Worm (Caenorhabditis elegans): Measurements from ENCODE around the gene T14B4.3.

Gene T14B4.3

DNA sequence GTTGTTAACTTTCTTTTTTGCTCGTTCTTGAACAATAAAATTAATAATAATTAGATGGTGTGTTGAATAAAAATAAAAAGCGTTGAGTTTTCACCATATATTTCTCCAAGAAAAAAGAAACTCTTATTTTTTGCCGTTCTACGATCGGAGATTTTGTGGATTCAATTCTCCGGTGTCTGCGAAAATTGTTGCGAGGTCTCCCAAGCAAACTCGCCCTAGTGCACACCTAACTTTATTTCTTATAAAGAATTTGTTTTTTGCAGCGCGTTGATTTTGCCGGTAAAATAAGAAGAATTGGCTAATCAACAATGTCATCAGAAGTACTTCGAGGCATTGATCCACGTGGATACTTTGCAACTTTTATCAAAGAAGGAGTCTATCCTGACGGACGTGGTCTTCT lies 6.7 kb downstream of the T14B4.3 start, which contains the start of gene exos-8 (continued):
- TF ChIP-seq ceh-79 (tag; optimal IDR thresholded peaks at IDR 0.05) (no peak), F57C9.4 (tag; optimal IDR thresholded peaks at IDR 0.05) (no peak), let-607 (tag; optimal IDR thresholded peaks at IDR 0.05) (no peak), mes-4 (tag; optimal IDR thresholded peaks at IDR 0.05) (no peak), nhr-120 (GFP tag; IDR thresholded peaks at IDR 0.05) (no peak), nhr-27 (tag; optimal IDR thresholded peaks at IDR 0.05) (no peak), rpc-1 (optimal IDR thresholded peaks at IDR 0.05) (no peak), rpc-1 (tag; optimal IDR thresholded peaks at IDR 0.05) (no peak), C06A6.2 (GFP tag; conservative IDR thresholded peaks at IDR 0.05) (no peak), xnd-1 (tag; optimal IDR thresholded peaks at IDR 0.05) (no peak), F22D6.2 (tag; optimal IDR thresholded peaks at IDR 0.05) (no peak), madf-8 (GFP tag; conservative IDR thresholded peaks at IDR 0.05) (peak; percentile 36; the same call in 1 of the 2 replicates), atf-7 (tag; optimal IDR thresholded peaks at IDR 0.05) (no peak), C17E4.6 (GFP tag; IDR thresholded peaks at IDR 0.05) (no peak), gei-17 (GFP tag; optimal IDR thresholded peaks at IDR 0.05) (no peak), mel-28 (tag; optimal IDR thresholded peaks at IDR 0.05; ENCODE audit: borderline replicate concordance) (no peak), ekl-4 (GFP tag; IDR thresholded peaks at IDR 0.05) (no peak), nfyb-1 (GFP tag; IDR thresholded peaks at IDR 0.05) (no peak), unc-62 (GFP tag; optimal IDR thresholded peaks at IDR 0.05) (no peak), Y56A3A.18 (GFP tag; IDR thresholded peaks at IDR 0.05) (no peak), B0261.1 (tag; optimal IDR thresholded peaks at IDR 0.05) (no peak), lin-35 (GFP tag; optimal IDR thresholded peaks at IDR 0.05) (no peak), ceh-40 (GFP tag; IDR thresholded peaks at IDR 0.05) (no peak), akir-1 (GFP tag; optimal IDR thresholded peaks at IDR 0.05) (peak; percentile 44), ztf-22 (GFP tag; optimal IDR thresholded peaks at IDR 0.05) (no peak), F10E7.11 (tag; optimal IDR thresholded peaks at IDR 0.05) (no peak), K11D2.4 (GFP tag; IDR thresholded peaks at IDR 0.05) (no peak), egl-18 (GFP tag; IDR thresholded peaks at IDR 0.05) (no peak), F39B2.1 (GFP tag; IDR thresholded peaks at IDR 0.05) (no peak), B0019.2 (GFP tag; conservative IDR thresholded peaks at IDR 0.05) (no peak), tbp1 (GFP tag; optimal IDR thresholded peaks at IDR 0.05) (peak; percentile 55), tbx-9 (tag; optimal IDR thresholded peaks at IDR 0.05; ENCODE audit: borderline replicate concordance) (no peak), athp-1 (tag; optimal IDR thresholded peaks at IDR 0.05) (no peak), cebp-2 (GFP tag; IDR thresholded peaks at IDR 0.05) (no peak), nhr-80 (tag; optimal IDR thresholded peaks at IDR 0.05) (peak; percentile 54), F23B12.7 (tag; optimal IDR thresholded peaks at IDR 0.05; ENCODE audit: insufficient read depth) (peak; percentile 86), hlh-26 (GFP tag; conservative IDR thresholded peaks at IDR 0.05) (no peak), K12H6.12 (tag; optimal IDR thresholded peaks at IDR 0.05) (peak; percentile 32), zfh-2 (GFP tag; conservative IDR thresholded peaks at IDR 0.05) (no peak), fkh-3 (tag; optimal IDR thresholded peaks at IDR 0.05) (no peak), aptf-3 (GFP tag; IDR thresholded peaks at IDR 0.05) (no peak), hmg-20 (GFP tag; IDR thresholded peaks at IDR 0.05) (no peak), F57A8.1 (GFP tag; optimal IDR thresholded peaks at IDR 0.05) (no peak), hsf-1 (GFP tag; IDR thresholded peaks at IDR 0.05) (no peak), T07F8.4 (tag; optimal IDR thresholded peaks at IDR 0.05) (no peak), bed-1 (GFP tag; IDR thresholded peaks at IDR 0.05) (no peak), sptf-2 (GFP tag; optimal IDR thresholded peaks at IDR 0.05) (no peak), hlh-12 (tag; optimal IDR thresholded peaks at IDR 0.05) (no peak), let-526 (GFP tag; IDR thresholded peaks at IDR 0.05) (no peak), ama-1 (optimal IDR thresholded peaks at IDR 0.05) (no peak), ama-1 (GFP tag; optimal IDR thresholded peaks at IDR 0.05) (no peak)

All from whole organism, young adult.